Fruit fly (Drosophila melanogaster) whole organism, embryonic: ENCODE measurements around the gene CG14253.

Source experiments
- CG12299 ChIP-seq: fragments of 200-800 bp; sonication (Bioruptor generic); optimal IDR thresholded peaks from 2 replicates; lab custom pipeline; 2018; ENCODE audit warnings: missing biosample characterization, mild to moderate bottlenecking, missing genetic modification characterization
- CG1233 ChIP-seq: fragments of 200-800 bp; sonication (Bioruptor generic); optimal IDR thresholded peaks from 4 replicates; lab custom pipeline; 2018; ENCODE audit warnings: missing biosample characterization, mild to moderate bottlenecking, missing genetic modification characterization
- CG12391 ChIP-seq: fragments of 200-800 bp; sonication (Bioruptor generic); optimal IDR thresholded peaks from 3 replicates; lab custom pipeline; 2018; ENCODE audit warnings: missing biosample characterization, mild to moderate bottlenecking, missing genetic modification characterization, moderate library complexity
- CG12769 ChIP-seq: fragments of 200-800 bp; sonication (Bioruptor generic); optimal IDR thresholded peaks from 2 replicates; lab custom pipeline; 2019; ENCODE audit warnings: missing biosample characterization, mild to moderate bottlenecking, missing genetic modification characterization, moderate library complexity
- CG13775 ChIP-seq: fragments of 200-800 bp; sonication (Bioruptor generic); optimal IDR thresholded peaks from 3 replicates; lab custom pipeline; 2017; ENCODE audit warnings: missing biosample characterization, mild to moderate bottlenecking, missing genetic modification characterization
- CG14014 ChIP-seq: fragments of 200-800 bp; sonication (Bioruptor generic); IDR thresholded peaks from 2 replicates; pipeline ENCODE4 v1.3.6; 2022; ENCODE audit warnings: missing biosample characterization, missing genetic modification characterization
- CG16863 ChIP-seq: fragments of 200-800 bp; sonication (Bioruptor generic); optimal IDR thresholded peaks from 3 replicates; lab custom pipeline; 2016; ENCODE audit warnings: missing biosample characterization, missing genetic modification characterization
- CG1792 ChIP-seq: fragments of 200-800 bp; sonication (Bioruptor generic); optimal IDR thresholded peaks from 2 replicates; lab custom pipeline; 2016; ENCODE audit warnings: missing biosample characterization, missing genetic modification characterization
- CG18476 ChIP-seq: fragments of 200-800 bp; sonication (Bioruptor generic); optimal IDR thresholded peaks from 2 replicates; lab custom pipeline; 2016; ENCODE audit warnings: missing biosample characterization, mild to moderate bottlenecking, missing genetic modification characterization
- CG2199 ChIP-seq: fragments of 200-800 bp; sonication (Bioruptor generic); IDR thresholded peaks from 3 replicates; pipeline ENCODE4 v1.3.6; 2022; ENCODE audit warnings: missing biosample characterization, missing genetic modification characterization
- CG33213 ChIP-seq: fragments of 200-800 bp; sonication (Bioruptor generic); optimal IDR thresholded peaks from 3 replicates; lab custom pipeline; 2016; ENCODE audit warnings: missing biosample characterization, missing genetic modification characterization
- CG4328 ChIP-seq: fragments of 200-800 bp; sonication (Bioruptor generic); optimal IDR thresholded peaks from 3 replicates; lab custom pipeline; 2017; ENCODE audit warnings: missing biosample characterization, missing genetic modification reagents, missing genetic modification characterization
- CG6254 ChIP-seq: fragments of 200-800 bp; sonication (Bioruptor generic); optimal IDR thresholded peaks from 3 replicates; lab custom pipeline; 2017; ENCODE audit warnings: mild to moderate bottlenecking, missing biosample characterization, missing genetic modification reagents, missing genetic modification characterization
- CG6689 ChIP-seq: fragments of 200-800 bp; sonication (Bioruptor generic); IDR thresholded peaks from 2 replicates; pipeline ENCODE4 v1.3.6; 2022; ENCODE audit warnings: missing biosample characterization, missing genetic modification characterization
- CG6791 ChIP-seq: fragments of 200-800 bp; sonication (Bioruptor generic); IDR thresholded peaks from 3 replicates; pipeline ENCODE4 v1.3.6; 2022; ENCODE audit warnings: missing biosample characterization, missing genetic modification characterization; ENCODE audit not compliant: partially characterized antibody
- CG6854 ChIP-seq: fragments of 200-800 bp; sonication (Bioruptor generic); optimal IDR thresholded peaks from 3 replicates; lab custom pipeline; 2017; ENCODE audit warnings: missing biosample characterization, mild to moderate bottlenecking, missing genetic modification characterization
- CG7357 ChIP-seq: fragments of 200-800 bp; sonication (Bioruptor generic); IDR thresholded peaks from 3 replicates; pipeline ENCODE4 v1.3.6; 2022; ENCODE audit warnings: missing biosample characterization, missing genetic modification characterization
- CG7556 ChIP-seq: fragments of 200-800 bp; sonication (Bioruptor generic); optimal IDR thresholded peaks from 2 replicates; lab custom pipeline; 2017; ENCODE audit warnings: missing biosample characterization, mild to moderate bottlenecking, missing genetic modification characterization
- CG8388 ChIP-seq: fragments of 200-800 bp; sonication (Bioruptor generic); optimal IDR thresholded peaks from 2 replicates; lab custom pipeline; 2019; ENCODE audit warnings: missing biosample characterization, mild to moderate bottlenecking, missing genetic modification characterization, moderate library complexity
- CG8944 ChIP-seq: fragments of 200-800 bp; sonication (Bioruptor generic); optimal IDR thresholded peaks from 3 replicates; lab custom pipeline; 2016; ENCODE audit warnings: missing biosample characterization, missing genetic modification characterization
- CTCF ChIP-seq: fragments of 200-800 bp; sonication (Bioruptor generic); optimal IDR thresholded peaks from 2 replicates; lab custom pipeline; 2017; ENCODE audit warnings: missing biosample characterization, mild to moderate bottlenecking, missing genetic modification characterization, moderate library complexity
- Camta ChIP-seq: fragments of 200-800 bp; sonication (Bioruptor generic); optimal IDR thresholded peaks from 2 replicates; lab custom pipeline; 2016; ENCODE audit warnings: missing biosample characterization, missing genetic modification characterization
- Dek ChIP-seq: fragments of 200-800 bp; sonication (Bioruptor generic); optimal IDR thresholded peaks from 3 replicates; lab custom pipeline; 2019; ENCODE audit warnings: missing biosample characterization, mild to moderate bottlenecking, missing genetic modification characterization, moderate library complexity
- Doc2 ChIP-seq: fragments of 200-800 bp; sonication (Bioruptor generic); IDR thresholded peaks from 2 replicates; pipeline ENCODE4 v1.3.6; 2022; ENCODE audit warnings: missing biosample characterization, missing genetic modification characterization
- Dref ChIP-seq: fragments of 200-800 bp; sonication (Bioruptor generic); IDR thresholded peaks from 2 replicates; pipeline ENCODE4 v1.3.6; 2022; ENCODE audit warnings: missing biosample characterization, missing genetic modification characterization
- ERR ChIP-seq: fragments of 200-800 bp; sonication (Bioruptor generic); optimal IDR thresholded peaks from 2 replicates; lab custom pipeline; 2016; ENCODE audit warnings: missing biosample characterization, missing genetic modification characterization
- Ets65A ChIP-seq: fragments of 200-800 bp; sonication (Bioruptor generic); peaks from one replicate; lab custom pipeline; 2016; ENCODE audit warnings: missing biosample characterization, missing genetic modification characterization
- H15 ChIP-seq: fragments of 200-800 bp; sonication (Bioruptor generic); IDR thresholded peaks from 3 replicates; pipeline ENCODE4 v1.3.6; 2022; ENCODE audit warnings: missing biosample characterization, missing genetic modification characterization
- Jarid2 ChIP-seq: fragments of 200-800 bp; sonication (Bioruptor generic); optimal IDR thresholded peaks from 3 replicates; lab custom pipeline; 2017; ENCODE audit warnings: mild to moderate bottlenecking, missing biosample characterization, missing genetic modification reagents, missing genetic modification characterization
- Mad ChIP-seq: fragments of 200-800 bp; sonication (Bioruptor generic); optimal IDR thresholded peaks from 2 replicates; lab custom pipeline; 2016; ENCODE audit warnings: missing biosample characterization, missing genetic modification characterization
- Mrtf ChIP-seq: fragments of 200-800 bp; sonication (Bioruptor generic); IDR thresholded peaks from 3 replicates; pipeline ENCODE4 v1.3.6; 2022; ENCODE audit warnings: missing biosample characterization, missing genetic modification characterization
- Rx ChIP-seq: fragments of 200-800 bp; sonication (Bioruptor generic); IDR thresholded peaks from 2 replicates; pipeline ENCODE4 v1.3.6; 2022; ENCODE audit warnings: missing biosample characterization, missing genetic modification characterization
- Sin3A ChIP-seq: fragments of >200 bp; optimal IDR thresholded peaks from 2 replicates; lab custom pipeline; 2018
- Sry-β ChIP-seq: fragments of 200-800 bp; sonication (Bioruptor generic); optimal IDR thresholded peaks from 2 replicates; lab custom pipeline; 2018; ENCODE audit warnings: missing biosample characterization, mild to moderate bottlenecking, missing genetic modification characterization, moderate library complexity
- ato ChIP-seq: fragments of 200-800 bp; sonication (Bioruptor generic); IDR thresholded peaks from 2 replicates; pipeline ENCODE4 v1.3.6; 2022; ENCODE audit warnings: missing biosample characterization, missing genetic modification characterization; ENCODE audit not compliant: partially characterized antibody
- bigmax ChIP-seq: fragments of 200-800 bp; sonication (Bioruptor generic); optimal IDR thresholded peaks from 2 replicates; lab custom pipeline; 2018; ENCODE audit warnings: missing biosample characterization, mild to moderate bottlenecking, missing genetic modification characterization
- en ChIP-seq: fragments of 200-800 bp; sonication (Bioruptor generic); optimal IDR thresholded peaks from 2 replicates; lab custom pipeline; 2016; ENCODE audit warnings: missing biosample characterization, missing genetic modification characterization
- esg ChIP-seq: fragments of 200-800 bp; sonication (Bioruptor generic); conservative IDR thresholded peaks from 2 replicates; pipeline ENCODE4 v1.3.6; 2022; ENCODE audit warnings: missing biosample characterization, missing genetic modification characterization
- exex ChIP-seq: fragments of 200-800 bp; sonication (Bioruptor generic); optimal IDR thresholded peaks from 4 replicates; lab custom pipeline; 2018; ENCODE audit warnings: missing biosample characterization, mild to moderate bottlenecking, missing genetic modification characterization, moderate library complexity
- ftz-f1 ChIP-seq: fragments of 200-800 bp; sonication (Bioruptor generic); optimal IDR thresholded peaks from 2 replicates; lab custom pipeline; 2016; ENCODE audit warnings: missing biosample characterization, missing genetic modification characterization
- gem ChIP-seq: fragments of 200-800 bp; sonication (Bioruptor generic); optimal IDR thresholded peaks from 2 replicates; lab custom pipeline; 2019; ENCODE audit warnings: missing biosample characterization, mild to moderate bottlenecking, missing genetic modification characterization, moderate library complexity
- gfzf ChIP-seq: fragments of 200-800 bp; sonication (Bioruptor generic); optimal IDR thresholded peaks from 2 replicates; lab custom pipeline; 2016; ENCODE audit warnings: missing biosample characterization, mild to moderate bottlenecking, missing genetic modification characterization, moderate library complexity
- jing ChIP-seq: fragments of 200-800 bp; sonication (Bioruptor generic); optimal IDR thresholded peaks from 2 replicates; lab custom pipeline; 2018; ENCODE audit warnings: missing biosample characterization, mild to moderate bottlenecking, missing genetic modification characterization
- klu ChIP-seq: fragments of 200-800 bp; sonication (Bioruptor generic); IDR thresholded peaks from 2 replicates; pipeline ENCODE4 v1.3.6; 2022; ENCODE audit warnings: missing biosample characterization, missing genetic modification characterization
- lilli ChIP-seq: fragments of 200-800 bp; sonication (Bioruptor generic); optimal IDR thresholded peaks from 3 replicates; lab custom pipeline; 2016; ENCODE audit warnings: missing biosample characterization, missing genetic modification characterization
- lmd ChIP-seq: fragments of 200-800 bp; sonication (Bioruptor generic); IDR thresholded peaks from 2 replicates; pipeline ENCODE4 v1.3.6; 2022; ENCODE audit warnings: missing biosample characterization, missing genetic modification characterization
- odd ChIP-seq: fragments of 200-800 bp; sonication (Bioruptor generic); optimal IDR thresholded peaks from 2 replicates; lab custom pipeline; 2017; ENCODE audit warnings: missing biosample characterization, mild to moderate bottlenecking, missing genetic modification characterization
- onecut ChIP-seq: fragments of 200-800 bp; sonication (Bioruptor generic); IDR thresholded peaks from 2 replicates; pipeline ENCODE4 v1.3.6; 2022; ENCODE audit warnings: missing biosample characterization, missing genetic modification characterization
- otp ChIP-seq: fragments of 200-800 bp; sonication (Bioruptor generic); IDR thresholded peaks from 3 replicates; pipeline ENCODE4, ENCODE4 v1.3.6; 2022; ENCODE audit warnings: missing biosample characterization, missing genetic modification characterization
- ssp ChIP-seq: fragments of 200-800 bp; sonication (Bioruptor generic); IDR thresholded peaks from 2 replicates; pipeline ENCODE4 v1.3.6; 2022; ENCODE audit warnings: missing biosample characterization, missing genetic modification characterization
- trem ChIP-seq: fragments of 200-800 bp; optimal IDR thresholded peaks from 3 replicates; lab custom pipeline; 2019; ENCODE audit warnings: missing biosample characterization, mild to moderate bottlenecking, missing genetic modification characterization, moderate library complexity
- yki ChIP-seq: fragments of >200 bp; optimal IDR thresholded peaks from 3 replicates; lab custom pipeline; 2018
- zfh2 ChIP-seq: fragments of 200-800 bp; sonication (Bioruptor generic); optimal IDR thresholded peaks from 2 replicates; lab custom pipeline; 2016; ENCODE audit warnings: missing biosample characterization, missing genetic modification characterization

CG14253 gene

dm6 chr3R:26952200-26952856 is 26.0 kb upstream of the CG14253 start (continued):
- TF ChIP-seq H15 (GFP tag; lab: Robert Waterston, UW), result no peak
- no peak for TF ChIP-seq yki (lab: Kevin White, UChicago)
- TF ChIP-seq lilli, result peak; percentile 61
- peak; percentile 11 for TF ChIP-seq CG12769 (tag; lab: Kevin White, UChicago)
- no peak for TF ChIP-seq CG2199 (GFP tag; lab: Robert Waterston, UW)
- TF ChIP-seq ftz-f1 (GFP tag; lab: Kevin White, UChicago), result peak; percentile 65
- TF ChIP-seq Mad (GFP tag; lab: Kevin White, UChicago), result no peak
- TF ChIP-seq CTCF (GFP tag; lab: Kevin White, UChicago), result no peak
- no peak for TF ChIP-seq CG18476 (GFP tag; lab: Kevin White, UChicago)
- no peak for TF ChIP-seq CG8944 (GFP tag; lab: Kevin White, UChicago)
- peak; percentile 23 for TF ChIP-seq CG12391 (tag; lab: Kevin White, UChicago)
- no peak for TF ChIP-seq CG6854 (GFP tag; lab: Kevin White, UChicago)
- no peak for TF ChIP-seq ERR (GFP tag; lab: Kevin White, UChicago)
- peak; percentile 49 for TF ChIP-seq gem
- TF ChIP-seq lmd (GFP tag; lab: Robert Waterston, UW), result no peak
- TF ChIP-seq CG4328, result no peak
- TF ChIP-seq zfh2 (GFP tag; lab: Kevin White, UChicago), result peak; percentile 30
- TF ChIP-seq Camta (GFP tag; lab: Kevin White, UChicago), result no peak
- TF ChIP-seq CG7357 (GFP tag; lab: Robert Waterston, UW), result no peak
- TF ChIP-seq CG13775 (GFP tag; lab: Kevin White, UChicago), result no peak
- TF ChIP-seq CG6689 (GFP tag; lab: Robert Waterston, UW), result no peak
- no peak for TF ChIP-seq CG6254 (GFP tag; lab: Kevin White, UChicago)
- no peak for TF ChIP-seq klu (GFP tag; lab: Robert Waterston, UW)
- no peak for TF ChIP-seq CG1233
- peak; percentile 84 for TF ChIP-seq Ets65A
- TF ChIP-seq CG16863 (GFP tag; lab: Kevin White, UChicago), result no peak
- no peak for TF ChIP-seq CG8388
- TF ChIP-seq Doc2 (GFP tag; lab: Robert Waterston, UW), result no peak
- no peak for TF ChIP-seq esg
- TF ChIP-seq Sry-β (GFP tag; lab: Kevin White, UChicago), result no peak
- no peak for TF ChIP-seq CG12299
- TF ChIP-seq Sin3A, result no peak
- no peak for TF ChIP-seq otp (GFP tag; lab: Robert Waterston, UW)
- TF ChIP-seq CG6791, result no peak
- TF ChIP-seq en (GFP tag; lab: Kevin White, UChicago), result no peak
- TF ChIP-seq odd (GFP tag; lab: Kevin White, UChicago), result no peak
- no peak for TF ChIP-seq Rx (GFP tag; lab: Robert Waterston, UW)
- 0 out of 2 replicates have a peak, but pooled peaks have one; percentile 16 for TF ChIP-seq CG14014 (GFP tag; lab: Robert Waterston, UW)
- no peak for TF ChIP-seq ato
- TF ChIP-seq jing (GFP tag; lab: Kevin White, UChicago), result no peak
- no peak for TF ChIP-seq Jarid2 (GFP tag; lab: Kevin White, UChicago)
- TF ChIP-seq exex (tag; lab: Kevin White, UChicago), result peak; percentile 85
- TF ChIP-seq CG33213, result no peak
- TF ChIP-seq ssp (GFP tag; lab: Robert Waterston, UW), result no peak
- peak; percentile 2 for TF ChIP-seq CG1792 (GFP tag; lab: Kevin White, UChicago)
- TF ChIP-seq Dref (GFP tag; lab: Robert Waterston, UW), result no peak
- TF ChIP-seq trem (tag; lab: Kevin White, UChicago), result no peak
- TF ChIP-seq bigmax (GFP tag; lab: Kevin White, UChicago), result no peak
- TF ChIP-seq onecut (GFP tag; lab: Robert Waterston, UW), result no peak
- TF ChIP-seq CG7556 (GFP tag; lab: Kevin White, UChicago), result peak; percentile 25
- TF ChIP-seq Mrtf (GFP tag; lab: Robert Waterston, UW), result no peak
- TF ChIP-seq gfzf (GFP tag; lab: Kevin White, UChicago), result no peak
- TF ChIP-seq Dek (tag; lab: Kevin White, UChicago), result peak; percentile 8
